Worm (Caenorhabditis elegans) whole organism, L3 larva: ENCODE results near the gene ptb-1.

Source experiments
- R02D3.7 ChIP-seq: fragments of 150-350 bp; optimal IDR thresholded peaks from 2 replicates; lab custom pipeline; 2014; ENCODE audit warnings: missing biosample characterization, missing genetic modification characterization
- ZK546.5 ChIP-seq: sonication (generic microtip); optimal IDR thresholded peaks from 2 replicates; lab custom pipeline; 2017; ENCODE audit warnings: missing biosample characterization, missing genetic modification characterization
- aly-2 ChIP-seq: fragments of 150-350 bp; optimal IDR thresholded peaks from 2 replicates; lab custom pipeline; 2014; ENCODE audit warnings: missing biosample characterization, missing genetic modification characterization
- ceh-16 ChIP-seq: sonication (generic microtip); optimal IDR thresholded peaks from 2 replicates; lab custom pipeline; 2017; ENCODE audit warnings: missing biosample characterization, missing genetic modification characterization
- ceh-82 ChIP-seq: fragments of 150-350 bp; optimal IDR thresholded peaks from 2 replicates; lab custom pipeline; 2014; ENCODE audit warnings: missing biosample characterization, missing genetic modification characterization
- ceh-9 ChIP-seq: sonication (generic microtip); optimal IDR thresholded peaks from 2 replicates; lab custom pipeline; 2018; ENCODE audit warnings: missing biosample characterization, missing genetic modification characterization
- egl-27 ChIP-seq: sonication (generic microtip); optimal IDR thresholded peaks from 4 replicates; lab custom pipeline; 2017; ENCODE audit warnings: missing biosample characterization, missing genetic modification reagents, missing genetic modification characterization
- egl-5 ChIP-seq: fragments of 150-350 bp; optimal IDR thresholded peaks from 2 replicates; lab custom pipeline; 2017; ENCODE audit warnings: missing biosample characterization, missing genetic modification reagents, missing genetic modification characterization, inconsistent platforms
- elt-1 ChIP-seq: fragments of 150-350 bp; optimal IDR thresholded peaks from 2 replicates; lab custom pipeline; 2014; ENCODE audit warnings: missing biosample characterization, missing genetic modification characterization
- elt-2 ChIP-seq: sonication (generic microtip); optimal IDR thresholded peaks from 2 replicates; lab custom pipeline; 2016; ENCODE audit warnings: missing genetic modification reagents, mild to moderate bottlenecking, missing genetic modification characterization, missing compliant biosample characterization
- elt-3 ChIP-seq, 3 experiments: fragments of 150-350 bp in 1 of 3; sonication (generic microtip) in 2 of 3; optimal IDR thresholded peaks; 2 replicates in 2 of 3; 4 replicates in 1 of 3; lab custom pipeline; 2014 to 2017; ENCODE audit warnings: missing biosample characterization in 3 of 3, missing genetic modification characterization in 3 of 3
- eor-1 ChIP-seq, 2 experiments: fragments of 150-350 bp; optimal IDR thresholded peaks; 2 replicates each; lab custom pipeline; 2014 to 2018; ENCODE audit warnings: missing biosample characterization in 2 of 2, missing genetic modification characterization in 2 of 2
- fkh-10 ChIP-seq: sonication (generic microtip); optimal IDR thresholded peaks from 2 replicates; lab custom pipeline; 2017; ENCODE audit warnings: missing biosample characterization, missing genetic modification reagents, missing genetic modification characterization
- fkh-2 ChIP-seq: fragments of 150-350 bp; optimal IDR thresholded peaks from 2 replicates; lab custom pipeline; 2014; ENCODE audit warnings: missing biosample characterization, missing genetic modification reagents, missing genetic modification characterization
- jun-1 ChIP-seq: fragments of 150-350 bp; optimal IDR thresholded peaks from 2 replicates; lab custom pipeline; 2014; ENCODE audit warnings: missing biosample characterization, missing genetic modification reagents, missing genetic modification characterization
- lin-15B ChIP-seq: fragments of 150-350 bp; optimal IDR thresholded peaks from 2 replicates; lab custom pipeline; 2014; ENCODE audit warnings: missing biosample characterization, missing genetic modification characterization
- lin-39 ChIP-seq: fragments of 150-350 bp; optimal IDR thresholded peaks from 2 replicates; lab custom pipeline; 2018; ENCODE audit warnings: missing biosample characterization, missing genetic modification reagents, missing genetic modification characterization
- lsy-12 ChIP-seq: sonication (generic microtip); optimal IDR thresholded peaks from 2 replicates; lab custom pipeline; 2016; ENCODE audit warnings: mild to moderate bottlenecking, missing genetic modification characterization, missing compliant biosample characterization
- mml-1 ChIP-seq: fragments of 150-350 bp; sonication (generic microtip); optimal IDR thresholded peaks from 3 replicates; lab custom pipeline; 2014; ENCODE audit warnings: missing biosample characterization, missing genetic modification characterization
- nfya-1 ChIP-seq: sonication (generic microtip); optimal IDR thresholded peaks from 2 replicates; lab custom pipeline; 2017; ENCODE audit warnings: missing genetic modification characterization, mild to moderate bottlenecking, missing compliant biosample characterization, antibody characterized with exemption, moderate library complexity; ENCODE audit not compliant: insufficient read depth
- nhr-11 ChIP-seq: fragments of 150-350 bp; optimal IDR thresholded peaks from 2 replicates; lab custom pipeline; 2014; ENCODE audit warnings: missing biosample characterization, missing genetic modification characterization
- nhr-12 ChIP-seq: fragments of 150-350 bp; optimal IDR thresholded peaks from 2 replicates; lab custom pipeline; 2014; ENCODE audit warnings: missing biosample characterization, missing genetic modification characterization
- nhr-23 ChIP-seq: fragments of 150-350 bp; optimal IDR thresholded peaks from 2 replicates; lab custom pipeline; 2014; ENCODE audit warnings: missing biosample characterization, missing genetic modification reagents, missing genetic modification characterization
- nhr-237 ChIP-seq: fragments of 150-350 bp; optimal IDR thresholded peaks from 2 replicates; lab custom pipeline; 2014; ENCODE audit warnings: missing biosample characterization, missing genetic modification characterization
- nhr-25 ChIP-seq: sonication (generic microtip); optimal IDR thresholded peaks from 2 replicates; lab custom pipeline; 2017; ENCODE audit warnings: missing biosample characterization, missing genetic modification characterization
- nhr-28 ChIP-seq: fragments of 150-350 bp; optimal IDR thresholded peaks from 2 replicates; lab custom pipeline; 2014; ENCODE audit warnings: missing biosample characterization, missing genetic modification characterization
- nhr-43 ChIP-seq: sonication (generic microtip); optimal IDR thresholded peaks from 2 replicates; lab custom pipeline; 2016; ENCODE audit warnings: mild to moderate bottlenecking, missing genetic modification characterization, missing compliant biosample characterization; ENCODE audit not compliant: poor library complexity, severe bottlenecking
- nhr-67 ChIP-seq: fragments of 150-350 bp; optimal IDR thresholded peaks from 2 replicates; lab custom pipeline; 2014; ENCODE audit warnings: missing biosample characterization, missing genetic modification characterization
- nhr-77 ChIP-seq: fragments of 150-350 bp; optimal IDR thresholded peaks from 2 replicates; lab custom pipeline; 2014; ENCODE audit warnings: missing biosample characterization, missing genetic modification characterization
- pha-4 ChIP-seq: fragments of 150-350 bp; optimal IDR thresholded peaks from 2 replicates; lab custom pipeline; 2014; ENCODE audit warnings: missing biosample characterization, missing genetic modification reagents, missing genetic modification characterization
- pqm-1 ChIP-seq: fragments of 150-350 bp; optimal IDR thresholded peaks from 2 replicates; lab custom pipeline; 2017; ENCODE audit warnings: missing biosample characterization, missing genetic modification characterization, inconsistent platforms
- sea-2 ChIP-seq: fragments of 150-350 bp; sonication (generic microtip); optimal IDR thresholded peaks from 4 replicates; lab custom pipeline; 2014; ENCODE audit warnings: missing biosample characterization, missing genetic modification reagents, missing genetic modification characterization
- skn-1 ChIP-seq: fragments of 150-350 bp; optimal IDR thresholded peaks from 2 replicates; lab custom pipeline; 2014; ENCODE audit warnings: missing biosample characterization, missing genetic modification characterization
- snpc-4 ChIP-seq: fragments of 150-350 bp; optimal IDR thresholded peaks from 2 replicates; lab custom pipeline; 2014; ENCODE audit warnings: missing biosample characterization, missing genetic modification characterization
- unc-62 ChIP-seq: fragments of 150-350 bp; sonication (generic microtip); optimal IDR thresholded peaks from 4 replicates; lab custom pipeline; 2014; ENCODE audit warnings: missing biosample characterization, missing genetic modification reagents, missing genetic modification characterization
- ztf-11 ChIP-seq: fragments of 150-350 bp; optimal IDR thresholded peaks from 2 replicates; lab custom pipeline; 2014; ENCODE audit warnings: missing biosample characterization, missing genetic modification characterization

Gene ptb-1

DNA sequence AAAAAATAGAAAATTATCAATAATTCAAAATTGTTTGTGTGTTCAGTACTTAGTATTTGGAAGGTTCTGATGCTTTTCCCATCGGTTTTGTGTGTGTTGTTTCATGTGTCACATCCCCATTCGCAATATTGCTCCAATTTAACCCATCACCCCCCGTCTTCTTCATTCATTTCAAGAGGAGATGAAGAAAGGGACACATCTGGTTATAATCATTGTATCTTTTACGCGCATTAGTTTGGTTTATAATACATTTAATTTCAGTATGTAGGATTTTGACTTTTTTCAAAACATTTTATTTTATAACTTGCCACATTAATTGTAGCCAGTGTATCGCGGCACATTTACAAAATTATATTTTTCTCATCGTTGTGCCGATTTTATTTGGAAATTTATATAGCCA is 4.7 kb downstream of the ptb-1 start:
- TF ChIP-seq eor-1 (tag; optimal IDR thresholded peaks at IDR 0.05; lab: Kevin White, UChicago) (no peak), ceh-82 (tag; lab: Kevin White, UChicago) (no peak), aly-2 (no peak), elt-2 (tag; lab: Kevin White, UChicago) (no peak), pqm-1 (tag; lab: Kevin White, UChicago) (no peak), skn-1 (tag; lab: Kevin White, UChicago) (no peak), egl-5 (tag; lab: Kevin White, UChicago) (no peak), unc-62 (GFP tag; lab: Kevin White, UChicago) (no peak), lin-15B (tag; lab: Kevin White, UChicago) (no peak), nhr-43 (tag; lab: Kevin White, UChicago) (no peak), mml-1 (tag; lab: Kevin White, UChicago) (no peak), nhr-67 (no peak), ZK546.5 (tag; lab: Kevin White, UChicago) (no peak), nhr-11 (no peak), elt-3 (tag; optimal IDR thresholded peaks at IDR 0.05; lab: Kevin White, UChicago) (no peak), lsy-12 (no peak), nhr-23 (tag; lab: Kevin White, UChicago) (no peak), ceh-9 (tag; lab: Kevin White, UChicago) (no peak)

DNA sequence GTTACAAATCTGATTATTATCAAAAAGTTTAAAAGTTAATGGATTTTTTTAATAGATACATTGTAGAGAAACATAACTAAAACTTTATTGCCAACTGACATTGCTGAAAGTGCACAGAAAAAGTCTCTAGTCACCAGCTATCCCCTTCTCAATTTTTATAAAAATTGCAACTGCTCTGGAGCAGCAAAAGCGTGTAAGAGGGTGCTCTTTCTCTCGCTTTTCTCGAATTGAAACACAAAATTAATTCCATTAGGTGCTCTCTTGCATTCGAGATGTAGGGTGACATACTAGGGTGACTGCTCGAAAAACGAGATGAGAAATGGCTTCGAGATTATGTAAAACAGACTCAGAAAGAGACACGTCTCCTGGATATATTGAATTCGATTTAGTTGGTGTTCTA is 5.2 kb downstream of the ptb-1 start:
- TF ChIP-seq ZK546.5 (tag; lab: Kevin White, UChicago), result no peak
- TF ChIP-seq jun-1 (tag; lab: Kevin White, UChicago), result no peak
- no peak for TF ChIP-seq nfya-1 (tag; lab: Kevin White, UChicago)
- no peak for TF ChIP-seq mml-1 (tag; lab: Kevin White, UChicago)
- TF ChIP-seq nhr-25 (tag; lab: Kevin White, UChicago), result no peak
- TF ChIP-seq nhr-12 (tag; lab: Kevin White, UChicago), result no peak
- no peak for TF ChIP-seq egl-27 (tag; lab: Kevin White, UChicago)
- TF ChIP-seq pqm-1 (tag; lab: Kevin White, UChicago), result no peak
- TF ChIP-seq lsy-12, result no peak
- no peak for TF ChIP-seq fkh-10 (GFP tag; lab: Kevin White, UChicago)
- TF ChIP-seq nhr-77, result no peak
- TF ChIP-seq snpc-4, result no peak
- TF ChIP-seq lin-15B (tag; lab: Kevin White, UChicago), result no peak
- no peak for TF ChIP-seq elt-1 (tag; lab: Kevin White, UChicago)
- no peak for TF ChIP-seq nhr-43 (tag; lab: Kevin White, UChicago)
- TF ChIP-seq lin-39 (tag; lab: Kevin White, UChicago), result no peak
- TF ChIP-seq ceh-16 (tag; lab: Kevin White, UChicago), result no peak
- TF ChIP-seq ztf-11 (tag; lab: Kevin White, UChicago), result no peak
- TF ChIP-seq fkh-2 (tag; lab: Kevin White, UChicago), result no peak
- no peak for TF ChIP-seq R02D3.7

ce11 chrII:10684954-10685353 is 9.6 kb downstream of the ptb-1 start:
- TF ChIP-seq lin-15B (tag; lab: Kevin White, UChicago) (no peak), nhr-237 (tag; lab: Kevin White, UChicago) (no peak), egl-5 (tag; lab: Kevin White, UChicago) (no peak), nhr-77 (no peak), ceh-9 (tag; lab: Kevin White, UChicago) (no peak), sea-2 (GFP tag; lab: Kevin White, UChicago) (no peak), aly-2 (no peak), nhr-43 (tag; lab: Kevin White, UChicago) (no peak), elt-2 (tag; lab: Kevin White, UChicago) (no peak), mml-1 (tag; lab: Kevin White, UChicago) (no peak), skn-1 (tag; lab: Kevin White, UChicago) (no peak), pha-4 (tag; lab: Kevin White, UChicago) (no peak), nfya-1 (tag; lab: Kevin White, UChicago) (no peak), nhr-67 (no peak), eor-1 (tag; optimal IDR thresholded peaks at IDR 0.05; lab: Kevin White, UChicago) (no peak), snpc-4 (no peak), nhr-28 (no peak), nhr-11 (no peak), nhr-25 (tag; lab: Kevin White, UChicago) (no peak)
- TF ChIP-seq, all 47 proteins: peak for 0
